Fruit fly (Drosophila melanogaster): Measurements from ENCODE around the gene CG32987.

CG32987 gene

DNA sequence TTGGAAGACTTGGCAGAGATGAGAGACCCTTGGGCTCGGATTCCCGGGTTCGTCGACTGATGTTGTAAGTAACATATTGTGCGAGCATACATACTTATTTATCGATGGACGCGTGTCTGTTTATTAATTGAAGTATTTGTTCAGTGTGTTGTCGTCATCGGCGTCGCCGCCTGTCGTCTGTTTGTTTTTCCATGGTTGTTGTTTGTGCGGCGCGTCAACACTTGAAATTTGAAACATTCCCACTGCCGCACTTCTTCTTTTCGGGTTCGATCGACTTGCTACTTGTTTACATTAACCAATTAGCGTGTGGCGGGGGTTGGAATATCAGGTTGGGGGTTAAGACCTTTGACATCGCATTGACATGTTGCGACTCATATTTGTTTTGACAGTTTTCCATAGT lies 11.4 kb upstream of the CG32987 start (continued):
- TF ChIP-seq HLHmδ (GFP tag; optimal IDR thresholded peaks at IDR 0.05) (peak; percentile 90), YL-1 (GFP tag; optimal IDR thresholded peaks at IDR 0.05) (peak; percentile 66), PHDP (tag; optimal IDR thresholded peaks at IDR 0.05) (peak; percentile 62), dimm (GFP tag; IDR thresholded peaks at IDR 0.05) (no peak), bbx (GFP tag; IDR thresholded peaks at IDR 0.05; ENCODE audit: partially characterized antibody) (no peak), Rx (GFP tag; IDR thresholded peaks at IDR 0.05) (no peak), nom (GFP tag; optimal IDR thresholded peaks at IDR 0.05) (no peak), ken (GFP tag; IDR thresholded peaks at IDR 0.05) (no peak), TFAM (GFP tag; optimal IDR thresholded peaks at IDR 0.05) (peak; percentile 41), nau (GFP tag; optimal IDR thresholded peaks at IDR 0.05) (peak; percentile 64), bcd (GFP tag; optimal IDR thresholded peaks at IDR 0.05) (peak; percentile 35), Bgb (GFP tag; IDR thresholded peaks at IDR 0.05; ENCODE audit: partially characterized antibody) (no peak), Atf-2 (GFP tag; optimal IDR thresholded peaks at IDR 0.05) (peak; percentile 11), chinmo (GFP tag; IDR thresholded peaks at IDR 0.05; ENCODE audit: partially characterized antibody) (no peak), CG11456 (GFP tag; IDR thresholded peaks at IDR 0.05) (no peak), gsb (GFP tag; IDR thresholded peaks at IDR 0.05) (no peak), nerfin-1 (tag; optimal IDR thresholded peaks at IDR 0.05) (peak; percentile 76), CG1233 (GFP tag; optimal IDR thresholded peaks at IDR 0.05) (peak; percentile 82), mld (GFP tag; IDR thresholded peaks at IDR 0.05; ENCODE audit: partially characterized antibody) (no peak), zen (tag; optimal IDR thresholded peaks at IDR 0.05) (peak; percentile 64), CG13424 (tag; optimal IDR thresholded peaks at IDR 0.05) (peak; percentile 50), gsb-n (tag; optimal IDR thresholded peaks at IDR 0.05) (peak; percentile 77), Kr (GFP tag; optimal IDR thresholded peaks at IDR 0.05) (peak; percentile 99), CG6654 (GFP tag; optimal IDR thresholded peaks at IDR 0.05) (no peak), nmo (GFP tag; optimal IDR thresholded peaks at IDR 0.05) (peak; percentile 28), dati (GFP tag; IDR thresholded peaks at IDR 0.05) (no peak), slbo (GFP tag; IDR thresholded peaks at IDR 0.05) (no peak), CG18476 (GFP tag; optimal IDR thresholded peaks at IDR 0.05) (peak; percentile 16), bab2 (GFP tag; optimal IDR thresholded peaks at IDR 0.05) (peak; percentile 62), Ravus (GFP tag; IDR thresholded peaks at IDR 0.05) (no peak), CG2678 (tag; optimal IDR thresholded peaks at IDR 0.05) (peak; percentile 66), CG4707 (GFP tag; optimal IDR thresholded peaks at IDR 0.05) (peak; percentile 74), insv (GFP tag; optimal IDR thresholded peaks at IDR 0.05) (peak in 1 of 2 experiments; percentile 39), CG3407 (GFP tag; optimal IDR thresholded peaks at IDR 0.05) (peak; percentile 83), ci (GFP tag; IDR thresholded peaks at IDR 0.05) (peak; percentile 72), Nf-YB (GFP tag; optimal IDR thresholded peaks at IDR 0.05) (peak; percentile 71), cad (GFP tag; optimal IDR thresholded peaks at IDR 0.05) (no peak), mam (GFP tag; optimal IDR thresholded peaks at IDR 0.05) (no peak), CG8944 (GFP tag; optimal IDR thresholded peaks at IDR 0.05) (no peak), Optix (GFP tag; IDR thresholded peaks at IDR 0.05) (0 out of 3 replicates have a peak, but pooled peaks have one; percentile 34), CG5953 (GFP tag; IDR thresholded peaks at IDR 0.05) (peak; percentile 14; the same call in 1 of the 2 replicates), CG11695 (GFP tag; IDR thresholded peaks at IDR 0.05) (0 out of 3 replicates have a peak, but pooled peaks have one; percentile 34), ftz-f1 (GFP tag; optimal IDR thresholded peaks at IDR 0.05) (no peak), HmgZ (tag; optimal IDR thresholded peaks at IDR 0.05) (no peak), ttk (GFP tag; IDR thresholded peaks at IDR 0.05) (no peak), pnt (GFP tag; optimal IDR thresholded peaks at IDR 0.05) (peak; percentile 26), CG6175 (GFP tag; IDR thresholded peaks at IDR 0.05) (no peak), CG10462 (GFP tag; optimal IDR thresholded peaks at IDR 0.05) (peak; percentile 42), CG13624 (GFP tag; optimal IDR thresholded peaks at IDR 0.05) (no peak), pho (GFP tag; optimal IDR thresholded peaks at IDR 0.05) (no peak), CG2712 (tag; optimal IDR thresholded peaks at IDR 0.05) (peak; percentile 77)

Data from whole organism, embryonic.